Fruit fly (Drosophila melanogaster) whole organism, embryonic: ENCODE data around the gene CG1575.

Source experiments
- Antp ChIP-seq: fragments of 200-800 bp; sonication (Bioruptor generic); optimal IDR thresholded peaks from 3 replicates; lab custom pipeline; 2016; ENCODE audit warnings: missing biosample characterization, missing genetic modification characterization
- CG10209 ChIP-seq: fragments of 200-800 bp; sonication (Bioruptor generic); optimal IDR thresholded peaks from 3 replicates; lab custom pipeline; 2017; ENCODE audit warnings: missing biosample characterization, mild to moderate bottlenecking, missing genetic modification characterization, missing genetic modification reagents
- CG10543 ChIP-seq: fragments of 200-800 bp; sonication (Bioruptor generic); optimal IDR thresholded peaks from 3 replicates; lab custom pipeline; 2017; ENCODE audit warnings: missing biosample characterization, mild to moderate bottlenecking, missing genetic modification characterization, moderate library complexity
- CG11093 ChIP-seq: fragments of 200-800 bp; sonication (Bioruptor generic); IDR thresholded peaks from 3 replicates; pipeline ENCODE4 v1.3.6; 2022; ENCODE audit warnings: missing biosample characterization, missing genetic modification characterization
- CG11696 ChIP-seq: fragments of 200-800 bp; sonication (Bioruptor generic); IDR thresholded peaks from 2 replicates; pipeline ENCODE4 v1.3.6; 2022; ENCODE audit warnings: missing biosample characterization, missing genetic modification characterization
- CG12659 ChIP-seq: fragments of 200-800 bp; sonication (Bioruptor generic); optimal IDR thresholded peaks from 3 replicates; lab custom pipeline; 2017; ENCODE audit warnings: mild to moderate bottlenecking, missing biosample characterization, missing genetic modification reagents, missing genetic modification characterization
- CG12942 ChIP-seq: fragments of 200-800 bp; sonication (Bioruptor generic); optimal IDR thresholded peaks from 3 replicates; lab custom pipeline; 2016; ENCODE audit warnings: missing biosample characterization, missing genetic modification characterization
- CG1603 ChIP-seq: fragments of 200-800 bp; sonication (Bioruptor generic); optimal IDR thresholded peaks from 2 replicates; lab custom pipeline; 2019; ENCODE audit warnings: missing biosample characterization, mild to moderate bottlenecking, missing genetic modification characterization, moderate library complexity
- CG16863 ChIP-seq: fragments of 200-800 bp; sonication (Bioruptor generic); optimal IDR thresholded peaks from 3 replicates; lab custom pipeline; 2016; ENCODE audit warnings: missing biosample characterization, missing genetic modification characterization
- CG30020 ChIP-seq: fragments of 200-800 bp; optimal IDR thresholded peaks from 2 replicates; lab custom pipeline; 2019; ENCODE audit warnings: missing biosample characterization, mild to moderate bottlenecking, missing genetic modification characterization, moderate library complexity
- CG32532 ChIP-seq: fragments of 200-800 bp; sonication (Bioruptor generic); IDR thresholded peaks from 2 replicates; pipeline ENCODE4 v1.3.6; 2022; ENCODE audit warnings: missing biosample characterization, missing genetic modification characterization
- CG34224 ChIP-seq: fragments of 200-800 bp; sonication (Bioruptor generic); IDR thresholded peaks from 3 replicates; pipeline ENCODE4 v1.3.6; 2022; ENCODE audit warnings: missing biosample characterization, missing genetic modification characterization; ENCODE audit not compliant: partially characterized antibody
- CG4707 ChIP-seq: fragments of 200-800 bp; sonication (Bioruptor generic); optimal IDR thresholded peaks from 2 replicates; lab custom pipeline; 2018; ENCODE audit warnings: missing biosample characterization, mild to moderate bottlenecking, missing genetic modification characterization, moderate library complexity
- CG6254 ChIP-seq: fragments of 200-800 bp; sonication (Bioruptor generic); optimal IDR thresholded peaks from 3 replicates; lab custom pipeline; 2017; ENCODE audit warnings: mild to moderate bottlenecking, missing biosample characterization, missing genetic modification reagents, missing genetic modification characterization
- CG7963 ChIP-seq: fragments of 200-800 bp; sonication (Bioruptor generic); IDR thresholded peaks from 3 replicates; pipeline ENCODE4 v1.3.6; 2022; ENCODE audit warnings: missing biosample characterization, missing genetic modification characterization; ENCODE audit not compliant: partially characterized antibody
- CG8388 ChIP-seq: fragments of 200-800 bp; sonication (Bioruptor generic); optimal IDR thresholded peaks from 2 replicates; lab custom pipeline; 2019; ENCODE audit warnings: missing biosample characterization, mild to moderate bottlenecking, missing genetic modification characterization, moderate library complexity
- CG8478 ChIP-seq: fragments of >200 bp; optimal IDR thresholded peaks from 2 replicates; lab custom pipeline; 2018
- CG9727 ChIP-seq: fragments of 200-800 bp; sonication (Bioruptor generic); optimal IDR thresholded peaks from 3 replicates; lab custom pipeline; 2017; ENCODE audit warnings: missing biosample characterization, mild to moderate bottlenecking, missing genetic modification characterization
- CG9932 ChIP-seq: fragments of 200-800 bp; sonication (Bioruptor generic); IDR thresholded peaks from 2 replicates; pipeline ENCODE4 v1.3.6; 2022; ENCODE audit warnings: missing biosample characterization, missing genetic modification characterization
- Eip74EF ChIP-seq, 2 experiments: fragments of 200-800 bp in 1 of 2; fragments of >200 bp in 1 of 2; sonication (Bioruptor generic) in 1 of 2; optimal IDR thresholded peaks; 2 replicates each; lab custom pipeline; 2017 to 2019; ENCODE audit warnings: missing biosample characterization in 2 of 2, missing genetic modification characterization in 2 of 2, mild to moderate bottlenecking in 1 of 2, moderate library complexity in 1 of 2
- Lpt ChIP-seq: fragments of >200 bp; optimal IDR thresholded peaks from 2 replicates; lab custom pipeline; 2018; ENCODE audit warnings: missing biosample characterization, missing genetic modification characterization
- Mrtf ChIP-seq: fragments of 200-800 bp; sonication (Bioruptor generic); IDR thresholded peaks from 3 replicates; pipeline ENCODE4 v1.3.6; 2022; ENCODE audit warnings: missing biosample characterization, missing genetic modification characterization
- Nf-YA ChIP-seq: fragments of 200-800 bp; sonication (Bioruptor generic); IDR thresholded peaks from 2 replicates; pipeline ENCODE4 v1.3.6; 2022; ENCODE audit warnings: missing biosample characterization, missing genetic modification characterization
- NfI ChIP-seq: fragments of 200-800 bp; sonication (Bioruptor generic); optimal IDR thresholded peaks from 3 replicates; lab custom pipeline; 2018; ENCODE audit warnings: missing biosample characterization, mild to moderate bottlenecking, missing genetic modification characterization, moderate library complexity
- Oli ChIP-seq: fragments of 200-800 bp; sonication (Bioruptor generic); optimal IDR thresholded peaks from 2 replicates; lab custom pipeline; 2018; ENCODE audit warnings: missing biosample characterization, mild to moderate bottlenecking, missing genetic modification characterization, moderate library complexity
- Poxn ChIP-seq: fragments of 200-800 bp; sonication (Bioruptor generic); IDR thresholded peaks from 2 replicates; pipeline ENCODE4 v1.3.6; 2022; ENCODE audit warnings: missing biosample characterization, missing genetic modification characterization
- Vsx1 ChIP-seq: fragments of 200-800 bp; sonication (Bioruptor generic); optimal IDR thresholded peaks from 2 replicates; lab custom pipeline; 2017; ENCODE audit warnings: missing biosample characterization, mild to moderate bottlenecking, missing genetic modification characterization, missing genetic modification reagents
- abd-A ChIP-seq: fragments of 200-800 bp; sonication (Bioruptor generic); optimal IDR thresholded peaks from 3 replicates; lab custom pipeline; 2019; ENCODE audit warnings: missing biosample characterization, mild to moderate bottlenecking, missing genetic modification characterization, moderate library complexity
- al ChIP-seq: fragments of 200-800 bp; sonication (Bioruptor generic); IDR thresholded peaks from 2 replicates; pipeline ENCODE4 v1.3.6; 2022; ENCODE audit warnings: missing biosample characterization, missing genetic modification characterization
- bab2 ChIP-seq: fragments of 200-800 bp; sonication (Bioruptor generic); optimal IDR thresholded peaks from 2 replicates; lab custom pipeline; 2016; ENCODE audit warnings: missing biosample characterization, missing genetic modification characterization
- bowl ChIP-seq: fragments of 200-800 bp; sonication (Bioruptor generic); IDR thresholded peaks from 2 replicates; pipeline ENCODE4 v1.3.6; 2022; ENCODE audit warnings: missing biosample characterization, missing genetic modification characterization
- caup ChIP-seq: fragments of 200-800 bp; sonication (Bioruptor generic); optimal IDR thresholded peaks from 3 replicates; lab custom pipeline; 2017; ENCODE audit warnings: missing biosample characterization, mild to moderate bottlenecking, missing genetic modification characterization, moderate library complexity; ENCODE audit not compliant: severe bottlenecking
- crc ChIP-seq: fragments of 200-800 bp; sonication (Bioruptor generic); optimal IDR thresholded peaks from 2 replicates; lab custom pipeline; 2016; ENCODE audit warnings: missing biosample characterization, missing genetic modification characterization
- cwo ChIP-seq: fragments of 200-800 bp; sonication (Bioruptor generic); optimal IDR thresholded peaks from 3 replicates; lab custom pipeline; 2017; ENCODE audit warnings: missing biosample characterization, missing genetic modification characterization, mild to moderate bottlenecking, moderate library complexity, missing genetic modification reagents
- fd64A ChIP-seq: fragments of 200-800 bp; sonication (Bioruptor generic); optimal IDR thresholded peaks from 3 replicates; lab custom pipeline; 2018; ENCODE audit warnings: missing biosample characterization, mild to moderate bottlenecking, missing genetic modification characterization
- grn ChIP-seq: fragments of 200-800 bp; sonication (Bioruptor generic); optimal IDR thresholded peaks from 3 replicates; lab custom pipeline; 2017; ENCODE audit warnings: missing biosample characterization, missing genetic modification characterization
- lilli ChIP-seq: fragments of 200-800 bp; sonication (Bioruptor generic); optimal IDR thresholded peaks from 3 replicates; lab custom pipeline; 2016; ENCODE audit warnings: missing biosample characterization, missing genetic modification characterization
- luna ChIP-seq: fragments of 200-800 bp; sonication (Bioruptor generic); optimal IDR thresholded peaks from 2 replicates; lab custom pipeline; 2016; ENCODE audit warnings: missing biosample characterization, missing genetic modification characterization
- maf-S ChIP-seq: fragments of 200-800 bp; sonication (Bioruptor generic); optimal IDR thresholded peaks from 2 replicates; lab custom pipeline; 2016; ENCODE audit warnings: missing biosample characterization, missing genetic modification characterization
- pfk ChIP-seq: fragments of 200-800 bp; sonication (Bioruptor generic); optimal IDR thresholded peaks from 2 replicates; lab custom pipeline; 2018; ENCODE audit warnings: missing biosample characterization, mild to moderate bottlenecking, missing genetic modification characterization, moderate library complexity
- pnt ChIP-seq: fragments of 200-800 bp; sonication (Bioruptor generic); optimal IDR thresholded peaks from 3 replicates; lab custom pipeline; 2016; ENCODE audit warnings: missing biosample characterization, missing genetic modification characterization
- sens-2 ChIP-seq: fragments of 200-800 bp; sonication (Bioruptor generic); IDR thresholded peaks from 2 replicates; pipeline ENCODE4 v1.3.6; 2022; ENCODE audit warnings: missing biosample characterization, missing genetic modification characterization
- slp2 ChIP-seq: fragments of 200-800 bp; sonication (Bioruptor generic); optimal IDR thresholded peaks from 2 replicates; lab custom pipeline; 2016; ENCODE audit warnings: missing biosample characterization, missing genetic modification characterization
- so ChIP-seq: fragments of 200-800 bp; sonication (Bioruptor generic); IDR thresholded peaks from 3 replicates; pipeline ENCODE4 v1.3.6; 2022; ENCODE audit warnings: missing biosample characterization, missing genetic modification characterization
- ssp ChIP-seq: fragments of 200-800 bp; sonication (Bioruptor generic); IDR thresholded peaks from 2 replicates; pipeline ENCODE4 v1.3.6; 2022; ENCODE audit warnings: missing biosample characterization, missing genetic modification characterization
- tx ChIP-seq: fragments of 200-800 bp; sonication (Bioruptor generic); optimal IDR thresholded peaks from 2 replicates; lab custom pipeline; 2016; ENCODE audit warnings: missing biosample characterization, missing genetic modification characterization
- usp ChIP-seq: fragments of >200 bp; optimal IDR thresholded peaks from 2 replicates; lab custom pipeline; 2017; ENCODE audit warnings: missing biosample characterization, missing genetic modification characterization
- z ChIP-seq: fragments of 200-800 bp; sonication (Bioruptor generic); IDR thresholded peaks from 3 replicates; pipeline ENCODE4 v1.3.6; 2022; ENCODE audit warnings: missing biosample characterization, missing genetic modification characterization
- zf30C ChIP-seq: fragments of 200-800 bp; sonication (Bioruptor generic); optimal IDR thresholded peaks from 3 replicates; lab custom pipeline; 2018; ENCODE audit warnings: missing biosample characterization, mild to moderate bottlenecking, missing genetic modification characterization

The CG1575 gene

dm6 chrX:8100026-8100825 is 16.6 kb upstream of the CG1575 start (continued):
- TF ChIP-seq CG7963 (GFP tag; lab: Robert Waterston, UW), result no peak
- TF ChIP-seq CG34224 (GFP tag; lab: Robert Waterston, UW), result no peak
- TF ChIP-seq Oli (tag; lab: Kevin White, UChicago), result peak; percentile 82
- peak; percentile 61 for TF ChIP-seq abd-A (tag; lab: Kevin White, UChicago)
- TF ChIP-seq sens-2 (GFP tag; lab: Robert Waterston, UW), result peak; percentile 64
- peak; percentile 58 for TF ChIP-seq ssp (GFP tag; lab: Robert Waterston, UW)
- peak; percentile 73 for TF ChIP-seq al (GFP tag; lab: Robert Waterston, UW)
- TF ChIP-seq z, result no peak
- peak; percentile 58; the same call in 2 of the 3 replicates for TF ChIP-seq CG11093 (GFP tag; lab: Robert Waterston, UW)
- no peak for TF ChIP-seq Lpt
- TF ChIP-seq Eip74EF (GFP tag; optimal IDR thresholded peaks at IDR 0.05; lab: Kevin White, UChicago), result peak in 1 of 2 experiments; percentile 79
- TF ChIP-seq Poxn, result peak; percentile 52
- TF ChIP-seq Vsx1, result peak; percentile 62
- TF ChIP-seq pfk (GFP tag; lab: Kevin White, UChicago), result no peak
- no peak for TF ChIP-seq CG8478 (lab: Kevin White, UChicago)
- TF ChIP-seq crc, result peak; percentile 33
- peak; percentile 82 for TF ChIP-seq CG9727 (GFP tag; lab: Kevin White, UChicago)
- peak; percentile 87 for TF ChIP-seq CG12659 (GFP tag; lab: Kevin White, UChicago)
- peak; percentile 77 for TF ChIP-seq NfI (GFP tag; lab: Kevin White, UChicago)
- TF ChIP-seq CG12942 (GFP tag; lab: Kevin White, UChicago), result peak; percentile 67
- peak; percentile 87 for TF ChIP-seq caup
- TF ChIP-seq so (GFP tag; lab: Robert Waterston, UW), result peak; percentile 88
- peak; percentile 26 for TF ChIP-seq slp2 (GFP tag; lab: Kevin White, UChicago)
- peak; percentile 79 for TF ChIP-seq lilli
- TF ChIP-seq Mrtf (GFP tag; lab: Robert Waterston, UW), result peak; percentile 78; the same call in 2 of the 3 replicates
- peak; percentile 58 for TF ChIP-seq bab2 (GFP tag; lab: Kevin White, UChicago)
- peak; percentile 87 for TF ChIP-seq CG32532 (GFP tag; lab: Robert Waterston, UW)
- peak; percentile 8 for TF ChIP-seq tx
- no peak for TF ChIP-seq CG30020 (tag; lab: Kevin White, UChicago)
- TF ChIP-seq Antp (GFP tag; lab: Kevin White, UChicago), result peak; percentile 46
- TF ChIP-seq CG1603 (tag; lab: Kevin White, UChicago), result peak; percentile 51
- peak; percentile 71 for TF ChIP-seq Nf-YA (GFP tag; lab: Robert Waterston, UW)
- TF ChIP-seq cwo (GFP tag; lab: Kevin White, UChicago), result peak; percentile 84
- TF ChIP-seq maf-S (GFP tag; lab: Kevin White, UChicago), result peak; percentile 6
- no peak for TF ChIP-seq CG4707 (GFP tag; lab: Kevin White, UChicago)
- TF ChIP-seq CG6254 (GFP tag; lab: Kevin White, UChicago), result peak; percentile 64
- peak; percentile 47 for TF ChIP-seq CG16863 (GFP tag; lab: Kevin White, UChicago)
- no peak for TF ChIP-seq grn
- TF ChIP-seq CG10209 (GFP tag; lab: Kevin White, UChicago), result peak; percentile 74
- peak; percentile 70 for TF ChIP-seq zf30C
- peak; percentile 49 for TF ChIP-seq fd64A
- TF ChIP-seq CG11696, result peak; percentile 85
- TF ChIP-seq CG10543 (GFP tag; lab: Kevin White, UChicago), result peak; percentile 52
- TF ChIP-seq bowl, result peak; percentile 79; the same call in 1 of the 2 replicates
- TF ChIP-seq CG9932 (GFP tag; lab: Robert Waterston, UW), result peak; percentile 72
- no peak for TF ChIP-seq luna (GFP tag; lab: Kevin White, UChicago)
- TF ChIP-seq usp (GFP tag; lab: Kevin White, UChicago), result no peak
- peak; percentile 81 for TF ChIP-seq CG8388 (GFP tag; lab: Kevin White, UChicago)
- peak; percentile 51 for TF ChIP-seq pnt (GFP tag; lab: Kevin White, UChicago)
